Fruit fly (Drosophila melanogaster) whole organism, embryonic: ENCODE results near the gene CG34135.
A peak's percentile ranks its signal among the peaks of the same experiment; 100 is the strongest.

ENCODE experiments used
- Adf1 ChIP-seq: fragments of 200-800 bp; sonication (Bioruptor generic); IDR thresholded peaks from 2 replicates; pipeline ENCODE4 v1.3.6; 2022; ENCODE audit warnings: missing biosample characterization, missing genetic modification characterization
- Atf-2 ChIP-seq: fragments of 200-800 bp; sonication (Bioruptor generic); optimal IDR thresholded peaks from 2 replicates; lab custom pipeline; 2016; ENCODE audit warnings: missing biosample characterization, missing genetic modification characterization
- Atf6 ChIP-seq: fragments of 200-800 bp; sonication (Bioruptor generic); IDR thresholded peaks from 2 replicates; pipeline ENCODE4 v1.3.6; 2022; ENCODE audit warnings: missing biosample characterization, missing genetic modification characterization
- BEAF-32 ChIP-seq: fragments of 200-800 bp; sonication (Bioruptor generic); optimal IDR thresholded peaks from 3 replicates; lab custom pipeline; 2017; ENCODE audit warnings: missing biosample characterization, missing genetic modification characterization, mild to moderate bottlenecking, moderate library complexity, missing genetic modification reagents
- Bgb ChIP-seq: fragments of 200-800 bp; sonication (Bioruptor generic); IDR thresholded peaks from 2 replicates; pipeline ENCODE4 v1.3.6; 2022; ENCODE audit warnings: missing biosample characterization, missing genetic modification characterization; ENCODE audit not compliant: partially characterized antibody
- CG10366 ChIP-seq: fragments of 200-800 bp; sonication (Bioruptor generic); IDR thresholded peaks from 2 replicates; pipeline ENCODE4 v1.3.6; 2022; ENCODE audit warnings: missing biosample characterization, missing genetic modification characterization
- CG10979 ChIP-seq: fragments of 200-800 bp; sonication (Bioruptor generic); optimal IDR thresholded peaks from 2 replicates; lab custom pipeline; 2018; ENCODE audit warnings: missing biosample characterization, mild to moderate bottlenecking, missing genetic modification characterization, moderate library complexity
- CG11398 ChIP-seq: fragments of 200-800 bp; sonication (Bioruptor generic); optimal IDR thresholded peaks from 2 replicates; lab custom pipeline; 2016; ENCODE audit warnings: missing biosample characterization, missing genetic modification characterization
- CG12219 ChIP-seq: fragments of 200-800 bp; sonication (Bioruptor generic); optimal IDR thresholded peaks from 3 replicates; lab custom pipeline; 2018; ENCODE audit warnings: missing biosample characterization, mild to moderate bottlenecking, missing genetic modification characterization
- CG13296 ChIP-seq: fragments of 200-800 bp; sonication (Bioruptor generic); optimal IDR thresholded peaks from 3 replicates; lab custom pipeline; 2018; ENCODE audit warnings: missing biosample characterization, mild to moderate bottlenecking, missing genetic modification characterization
- CG13775 ChIP-seq: fragments of 200-800 bp; sonication (Bioruptor generic); optimal IDR thresholded peaks from 3 replicates; lab custom pipeline; 2017; ENCODE audit warnings: missing biosample characterization, mild to moderate bottlenecking, missing genetic modification characterization
- CG15479 ChIP-seq: fragments of 200-800 bp; sonication (Bioruptor generic); optimal IDR thresholded peaks from 3 replicates; lab custom pipeline; 2019; ENCODE audit warnings: missing biosample characterization, mild to moderate bottlenecking, missing genetic modification characterization, moderate library complexity
- CG17612 ChIP-seq: fragments of 200-800 bp; sonication (Bioruptor generic); IDR thresholded peaks from 2 replicates; pipeline ENCODE4 v1.3.6; 2022; ENCODE audit warnings: missing biosample characterization, missing genetic modification characterization
- CG17802 ChIP-seq: fragments of 200-800 bp; sonication (Bioruptor generic); optimal IDR thresholded peaks from 2 replicates; lab custom pipeline; 2018; ENCODE audit warnings: missing biosample characterization, mild to moderate bottlenecking, missing genetic modification characterization, moderate library complexity
- CG17829 ChIP-seq: fragments of 200-800 bp; optimal IDR thresholded peaks from 2 replicates; lab custom pipeline; 2019; ENCODE audit warnings: missing biosample characterization, mild to moderate bottlenecking, missing genetic modification characterization, moderate library complexity
- CG18262 ChIP-seq: fragments of 200-800 bp; optimal IDR thresholded peaks from 3 replicates; lab custom pipeline; 2019; ENCODE audit warnings: missing biosample characterization, mild to moderate bottlenecking, missing genetic modification characterization, moderate library complexity
- CG2678 ChIP-seq: fragments of 200-800 bp; sonication (Bioruptor generic); optimal IDR thresholded peaks from 3 replicates; lab custom pipeline; 2019; ENCODE audit warnings: missing biosample characterization, mild to moderate bottlenecking, missing genetic modification characterization, moderate library complexity
- CG2889 ChIP-seq: fragments of 200-800 bp; sonication (Bioruptor generic); IDR thresholded peaks from 3 replicates; pipeline ENCODE4 v1.3.6; 2022; ENCODE audit warnings: missing biosample characterization, missing genetic modification characterization
- CG31365 ChIP-seq: fragments of 200-800 bp; sonication (Bioruptor generic); optimal IDR thresholded peaks from 2 replicates; lab custom pipeline; 2018; ENCODE audit warnings: missing biosample characterization, mild to moderate bottlenecking, missing genetic modification characterization
- CG32772 ChIP-seq: fragments of 200-800 bp; sonication (Bioruptor generic); IDR thresholded peaks from 2 replicates; pipeline ENCODE4 v1.3.6; 2022; ENCODE audit warnings: missing biosample characterization, missing genetic modification characterization
- CG43689 ChIP-seq: fragments of 200-800 bp; sonication (Bioruptor generic); IDR thresholded peaks from 2 replicates; pipeline ENCODE4 v1.3.6; 2022; ENCODE audit warnings: missing biosample characterization, missing genetic modification characterization
- CG7271 ChIP-seq: fragments of 200-800 bp; sonication (Bioruptor generic); optimal IDR thresholded peaks from 2 replicates; lab custom pipeline; 2018; ENCODE audit warnings: missing biosample characterization, mild to moderate bottlenecking, missing genetic modification characterization, moderate library complexity
- CG9797 ChIP-seq: fragments of 200-800 bp; sonication (Bioruptor generic); optimal IDR thresholded peaks from 3 replicates; lab custom pipeline; 2018; ENCODE audit warnings: missing biosample characterization, mild to moderate bottlenecking, missing genetic modification characterization
- CG9817 ChIP-seq: fragments of 200-800 bp; sonication (Bioruptor generic); optimal IDR thresholded peaks from 2 replicates; lab custom pipeline; 2018; ENCODE audit warnings: missing biosample characterization, mild to moderate bottlenecking, missing genetic modification characterization, moderate library complexity
- CrebB ChIP-seq: fragments of 200-800 bp; sonication (Bioruptor generic); optimal IDR thresholded peaks from 3 replicates; lab custom pipeline; 2018; ENCODE audit warnings: missing biosample characterization, mild to moderate bottlenecking, missing genetic modification characterization
- Ets97D ChIP-seq: fragments of 200-800 bp; sonication (Bioruptor generic); optimal IDR thresholded peaks from 3 replicates; lab custom pipeline; 2016; ENCODE audit warnings: missing biosample characterization, missing genetic modification characterization
- MESR4 ChIP-seq: fragments of 200-800 bp; sonication (Bioruptor generic); optimal IDR thresholded peaks from 2 replicates; lab custom pipeline; 2018; ENCODE audit warnings: missing biosample characterization, mild to moderate bottlenecking, missing genetic modification characterization, moderate library complexity
- NC2α ChIP-seq: fragments of 200-800 bp; sonication (Bioruptor generic); optimal IDR thresholded peaks from 2 replicates; lab custom pipeline; 2016; ENCODE audit warnings: missing biosample characterization, missing genetic modification characterization
- Xbp1 ChIP-seq: fragments of 200-800 bp; sonication (Bioruptor generic); optimal IDR thresholded peaks from 3 replicates; lab custom pipeline; 2016; ENCODE audit warnings: missing biosample characterization, mild to moderate bottlenecking, missing genetic modification characterization
- bcd ChIP-seq: fragments of 200-800 bp; sonication (Bioruptor generic); optimal IDR thresholded peaks from 2 replicates; lab custom pipeline; 2017; ENCODE audit warnings: missing biosample characterization, mild to moderate bottlenecking, missing genetic modification characterization
- bigmax ChIP-seq: fragments of 200-800 bp; sonication (Bioruptor generic); optimal IDR thresholded peaks from 2 replicates; lab custom pipeline; 2018; ENCODE audit warnings: missing biosample characterization, mild to moderate bottlenecking, missing genetic modification characterization
- chif ChIP-seq, 2 experiments: fragments of 200-800 bp; sonication (Bioruptor generic); optimal IDR thresholded peaks; 3 replicates each; lab custom pipeline; 2016; ENCODE audit warnings: missing biosample characterization in 2 of 2, missing genetic modification characterization in 2 of 2
- chn ChIP-seq: fragments of 200-800 bp; sonication (Bioruptor generic); optimal IDR thresholded peaks from 2 replicates; lab custom pipeline; 2016; ENCODE audit warnings: missing biosample characterization, missing genetic modification characterization
- dati ChIP-seq: fragments of 200-800 bp; sonication (Bioruptor generic); IDR thresholded peaks from 2 replicates; pipeline ENCODE4 v1.3.6; 2022; ENCODE audit warnings: missing biosample characterization, missing genetic modification characterization
- dmrt99B ChIP-seq: fragments of 200-800 bp; sonication (Bioruptor generic); optimal IDR thresholded peaks from 2 replicates; lab custom pipeline; 2018; ENCODE audit warnings: missing biosample characterization, mild to moderate bottlenecking, missing genetic modification characterization, moderate library complexity
- eve ChIP-seq, 2 experiments: fragments of >200 bp; optimal IDR thresholded peaks; 2 replicates each; lab custom pipeline; 2017; ENCODE audit warnings: missing biosample characterization in 2 of 2, missing genetic modification characterization in 2 of 2
- hkb ChIP-seq, 2 experiments: fragments of 200-800 bp in 1 of 2; fragments of >200 bp in 1 of 2; sonication (Bioruptor generic) in 1 of 2; IDR thresholded peaks in 1 of 2; optimal IDR thresholded peaks in 1 of 2; 2 replicates each; pipeline versions ENCODE4 v1.3.6 to Lab custom; 2017 to 2022; ENCODE audit warnings: missing biosample characterization in 1 of 2, missing genetic modification characterization in 1 of 2
- kay ChIP-seq: fragments of 200-800 bp; sonication (Bioruptor generic); optimal IDR thresholded peaks from 2 replicates; lab custom pipeline; 2016; ENCODE audit warnings: missing biosample characterization, missing genetic modification characterization
- pfk ChIP-seq: fragments of 200-800 bp; sonication (Bioruptor generic); optimal IDR thresholded peaks from 2 replicates; lab custom pipeline; 2018; ENCODE audit warnings: missing biosample characterization, mild to moderate bottlenecking, missing genetic modification characterization, moderate library complexity
- ro ChIP-seq: fragments of 200-800 bp; sonication (Bioruptor generic); IDR thresholded peaks from 2 replicates; pipeline ENCODE4 v1.3.6; 2022; ENCODE audit warnings: missing biosample characterization, missing genetic modification characterization
- sc ChIP-seq, 3 experiments: fragments of >200 bp in 2 of 3; fragments of 200-800 bp in 1 of 3; sonication (Bioruptor generic) in 1 of 3; optimal IDR thresholded peaks; 2 replicates in 2 of 3; 3 replicates in 1 of 3; lab custom pipeline; 2017; ENCODE audit warnings: mild to moderate bottlenecking in 1 of 3, missing biosample characterization in 1 of 3, missing genetic modification characterization in 1 of 3, missing genetic modification reagents in 1 of 3
- sqz ChIP-seq: fragments of 200-800 bp; sonication (Bioruptor generic); optimal IDR thresholded peaks from 3 replicates; lab custom pipeline; 2018; ENCODE audit warnings: missing biosample characterization, mild to moderate bottlenecking, missing genetic modification characterization
- tap ChIP-seq: fragments of 200-800 bp; optimal IDR thresholded peaks from 3 replicates; lab custom pipeline; 2019; ENCODE audit warnings: missing biosample characterization, mild to moderate bottlenecking, missing genetic modification characterization, moderate library complexity
- tna ChIP-seq: fragments of 200-800 bp; sonication (Bioruptor generic); IDR thresholded peaks from 2 replicates; pipeline ENCODE4 v1.3.6; 2022; ENCODE audit warnings: missing biosample characterization, missing genetic modification characterization; ENCODE audit not compliant: partially characterized antibody
- trh ChIP-seq: fragments of 200-800 bp; sonication (Bioruptor generic); optimal IDR thresholded peaks from 2 replicates; lab custom pipeline; 2016; ENCODE audit warnings: missing biosample characterization, missing genetic modification characterization
- tup ChIP-seq: fragments of 200-800 bp; sonication (Bioruptor generic); optimal IDR thresholded peaks from 2 replicates; lab custom pipeline; 2016; ENCODE audit warnings: missing biosample characterization, mild to moderate bottlenecking, missing genetic modification characterization, moderate library complexity
- twi ChIP-seq: fragments of 200-800 bp; optimal IDR thresholded peaks from 2 replicates; lab custom pipeline; 2019; ENCODE audit warnings: missing biosample characterization, mild to moderate bottlenecking, missing genetic modification characterization, moderate library complexity

CG34135 gene

dm6 chr3R:8746354-8746753 lies 21.6 kb downstream of the CG34135 start (continued):
- peak; percentile 66 for TF ChIP-seq CG2678 (tag; lab: Kevin White, UChicago)
- TF ChIP-seq dmrt99B (tag; lab: Kevin White, UChicago) = peak; percentile 76
- no peak for TF ChIP-seq bigmax (GFP tag; lab: Kevin White, UChicago)
- TF ChIP-seq eve (GFP tag; optimal IDR thresholded peaks at IDR 0.05; lab: Kevin White, UChicago) = peak in 1 of 2 experiments; percentile 84
- no peak for TF ChIP-seq hkb (optimal IDR thresholded peaks at IDR 0.05; lab: Kevin White, UChicago)
- TF ChIP-seq hkb (GFP tag; IDR thresholded peaks at IDR 0.05; lab: Robert Waterston, UW) = peak; percentile 79
- no peak; the same call in 1 of the 2 replicates for TF ChIP-seq ro (GFP tag; lab: Robert Waterston, UW)
- no peak for TF ChIP-seq CG9817
- no peak for TF ChIP-seq CG9797 (GFP tag; lab: Kevin White, UChicago)
- no peak for TF ChIP-seq MESR4 (GFP tag; lab: Kevin White, UChicago)
- peak; percentile 65 for TF ChIP-seq Atf6
- peak; percentile 15 for TF ChIP-seq CG12219 (GFP tag; lab: Kevin White, UChicago)
- no peak for TF ChIP-seq trh (GFP tag; lab: Kevin White, UChicago)
- TF ChIP-seq CG7271 (tag; lab: Kevin White, UChicago) = peak; percentile 88
- no peak for TF ChIP-seq CG2889
- no peak for TF ChIP-seq CG31365 (tag; lab: Kevin White, UChicago)
- TF ChIP-seq twi (tag; lab: Kevin White, UChicago) = no peak
- 0 out of 2 replicates have a peak, but pooled peaks have one; percentile 21 for TF ChIP-seq CG10366 (GFP tag; lab: Robert Waterston, UW)
- TF ChIP-seq CG10979 (tag; lab: Kevin White, UChicago) = peak; percentile 76
- TF ChIP-seq Adf1 (GFP tag; lab: Robert Waterston, UW) = no peak
- TF ChIP-seq chif (GFP tag; optimal IDR thresholded peaks at IDR 0.05; lab: Kevin White, UChicago) = peak; percentile 33 to 42
- TF ChIP-seq NC2α (GFP tag; lab: Kevin White, UChicago) = no peak
- peak; percentile 66 for TF ChIP-seq Xbp1 (GFP tag; lab: Kevin White, UChicago)
- no peak for TF ChIP-seq Atf-2
- no peak for TF ChIP-seq sqz (GFP tag; lab: Kevin White, UChicago)
- no peak for TF ChIP-seq CG32772 (GFP tag; lab: Robert Waterston, UW)
- 0 out of 2 replicates have a peak, but pooled peaks have one; percentile 34 for TF ChIP-seq CG43689
- peak; percentile 59 for TF ChIP-seq CG13775
- peak; percentile 75 for TF ChIP-seq CG18262 (tag; lab: Kevin White, UChicago)
- TF ChIP-seq Ets97D (GFP tag; lab: Kevin White, UChicago) = no peak
- TF ChIP-seq bcd (GFP tag; lab: Kevin White, UChicago) = no peak
- no peak for TF ChIP-seq BEAF-32 (GFP tag; lab: Kevin White, UChicago)
- TF ChIP-seq CG17802 (tag; lab: Kevin White, UChicago) = no peak
- TF ChIP-seq CG17612 (GFP tag; lab: Robert Waterston, UW) = no peak
- no peak for TF ChIP-seq kay (GFP tag; lab: Kevin White, UChicago)
- peak; percentile 49 for TF ChIP-seq chn
- no peak for TF ChIP-seq CG11398 (GFP tag; lab: Kevin White, UChicago)
- no peak for TF ChIP-seq pfk (GFP tag; lab: Kevin White, UChicago)
- TF ChIP-seq tap (tag; lab: Kevin White, UChicago) = peak; percentile 37
- TF ChIP-seq sc (optimal IDR thresholded peaks at IDR 0.05; lab: Kevin White, UChicago) = no peak
- peak; percentile 41 for TF ChIP-seq sc (GFP tag; optimal IDR thresholded peaks at IDR 0.05; lab: Kevin White, UChicago)
- TF ChIP-seq CrebB = no peak
- no peak for TF ChIP-seq Bgb (GFP tag; lab: Robert Waterston, UW)
- peak; percentile 24 for TF ChIP-seq CG15479
- no peak for TF ChIP-seq tna (GFP tag; lab: Robert Waterston, UW)
- TF ChIP-seq CG17829 (tag; lab: Kevin White, UChicago) = peak; percentile 78
- TF ChIP-seq CG13296 (GFP tag; lab: Kevin White, UChicago) = no peak
- no peak for TF ChIP-seq tup (GFP tag; lab: Kevin White, UChicago)
- TF ChIP-seq dati (GFP tag; lab: Robert Waterston, UW) = no peak
- TF ChIP-seq, all 482 proteins: peak for 211
